Worm (Caenorhabditis elegans) whole organism, L4/young adult: ENCODE results near the gene T21D12.7.

ENCODE experiments used
- W03F9.2 ChIP-seq: fragments of 150-350 bp; optimal IDR thresholded peaks from 2 replicates; lab custom pipeline; 2014; ENCODE audit warnings: missing biosample characterization, missing genetic modification characterization
- him-1 ChIP-seq: sonication (generic microtip); optimal IDR thresholded peaks from 2 replicates; lab custom pipeline; 2016; ENCODE audit warnings: missing genotype, missing genetic modification reagents, missing genetic modification characterization, missing compliant biosample characterization

ce11 chrIV:338192-338831 lies 47.1 kb upstream of the T21D12.7 start:
- TF ChIP-seq W03F9.2 (tag; lab: Kevin White, UChicago) (no peak), him-1 (tag; lab: Kevin White, UChicago) (no peak)
